ENCODE assay signal across 1 fruit fly cellular context in the genomic region with DNA sequence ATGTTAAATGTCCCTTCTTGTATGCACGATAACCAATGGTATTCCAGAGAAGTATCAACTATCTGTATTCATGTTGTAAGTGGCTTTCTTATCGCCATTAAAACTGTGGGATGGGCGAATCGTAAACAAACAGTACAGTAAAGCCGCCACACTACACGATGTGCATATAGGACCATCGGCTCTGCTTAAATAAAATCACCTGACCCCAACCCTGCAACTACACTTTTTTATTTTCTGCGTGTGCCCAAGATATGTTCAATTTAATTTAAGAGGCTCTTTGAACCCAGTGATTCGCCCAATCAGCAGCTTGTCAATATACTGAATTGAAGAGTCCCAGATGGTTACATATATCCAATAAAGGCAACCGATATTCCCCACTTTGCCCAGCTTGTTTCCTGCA.
A peak's percentile ranks its signal among the peaks of the same experiment; 100 is the strongest.
TF ChIP-seq lines count a peak whose summit lies in the region.

No protein-coding gene starts in this region.

TF ChIP-seq in whole organism, embryonic, 481 proteins besides CTCF, POLR2A, EP300 and RAD21 (continued from another document):
- TF ChIP-seq maf-S (GFP tag; optimal IDR thresholded peaks at IDR 0.05; lab: Kevin White, UChicago) (no peak), chinmo (GFP tag; IDR thresholded peaks at IDR 0.05; lab: Robert Waterston, UW; ENCODE audit: partially characterized antibody) (0 out of 4 replicates have a peak, but pooled peaks have one; percentile 48), CG2889 (GFP tag; IDR thresholded peaks at IDR 0.05; lab: Robert Waterston, UW) (no peak), Gsc (GFP tag; IDR thresholded peaks at IDR 0.05; lab: Robert Waterston, UW) (no peak), ci (GFP tag; IDR thresholded peaks at IDR 0.05; lab: Robert Waterston, UW) (no peak), NC2α (GFP tag; optimal IDR thresholded peaks at IDR 0.05; lab: Kevin White, UChicago) (no peak), rib (GFP tag; IDR thresholded peaks at IDR 0.05; lab: Robert Waterston, UW) (no peak), CG4404 (GFP tag; IDR thresholded peaks at IDR 0.05; lab: Robert Waterston, UW) (no peak), crp (GFP tag; optimal IDR thresholded peaks at IDR 0.05; lab: Kevin White, UChicago) (no peak), gro (GFP tag; optimal IDR thresholded peaks at IDR 0.05; lab: Kevin White, UChicago) (no peak), Awh (GFP tag; IDR thresholded peaks at IDR 0.05; lab: Robert Waterston, UW) (no peak), slou (GFP tag; optimal IDR thresholded peaks at IDR 0.05; lab: Kevin White, UChicago) (no peak), CG8478 (optimal IDR thresholded peaks at IDR 0.05; lab: Kevin White, UChicago) (no peak), Aef1 (GFP tag; IDR thresholded peaks at IDR 0.05; lab: Robert Waterston, UW) (no peak), sens (GFP tag; lab: Kevin White, UChicago) (peak; percentile 38), grau (tag; optimal IDR thresholded peaks at IDR 0.05; lab: Kevin White, UChicago) (peak; percentile 62), CG10565 (GFP tag; optimal IDR thresholded peaks at IDR 0.05; lab: Kevin White, UChicago) (no peak), az2 (GFP tag; optimal IDR thresholded peaks at IDR 0.05; lab: Kevin White, UChicago) (no peak), CG12942 (GFP tag; optimal IDR thresholded peaks at IDR 0.05; lab: Kevin White, UChicago) (no peak), h (optimal IDR thresholded peaks at IDR 0.05; lab: Kevin White, UChicago) (no peak), Dad (GFP tag; optimal IDR thresholded peaks at IDR 0.05; lab: Kevin White, UChicago) (no peak), scrt (GFP tag; optimal IDR thresholded peaks at IDR 0.05; lab: Kevin White, UChicago) (no peak), jumu (GFP tag; optimal IDR thresholded peaks at IDR 0.05; lab: Kevin White, UChicago) (no peak), Six4 (GFP tag; optimal IDR thresholded peaks at IDR 0.05; lab: Kevin White, UChicago) (no peak), NfI (GFP tag; optimal IDR thresholded peaks at IDR 0.05; lab: Kevin White, UChicago) (no peak), cas (GFP tag; IDR thresholded peaks at IDR 0.05; lab: Robert Waterston, UW) (no peak), gcm2 (GFP tag; optimal IDR thresholded peaks at IDR 0.05; lab: Kevin White, UChicago) (no peak), CG9215 (GFP tag; IDR thresholded peaks at IDR 0.05; lab: Robert Waterston, UW) (no peak), seq (GFP tag; IDR thresholded peaks at IDR 0.05; lab: Robert Waterston, UW) (no peak), sim (GFP tag; IDR thresholded peaks at IDR 0.05; lab: Robert Waterston, UW) (no peak), CG11696 (GFP tag; IDR thresholded peaks at IDR 0.05; lab: Robert Waterston, UW) (peak; percentile 58)
